Worm (Caenorhabditis elegans) whole organism, late embryonic: ENCODE measurements around the gene eif-2Bepsilon.

ENCODE experiments used
- ahr-1 ChIP-seq: sonication (generic microtip); optimal IDR thresholded peaks from 2 replicates; lab custom pipeline; 2016; ENCODE audit warnings: missing genetic modification characterization, missing compliant biosample characterization
- ama-1 ChIP-seq: fragments of 150-350 bp; optimal IDR thresholded peaks from 2 replicates; lab custom pipeline; 2014
- ceh-22 ChIP-seq: sonication (generic microtip); optimal IDR thresholded peaks from 2 replicates; lab custom pipeline; 2017; ENCODE audit warnings: missing biosample characterization, missing genetic modification characterization
- hlh-15 ChIP-seq: sonication (generic microtip); optimal IDR thresholded peaks from 2 replicates; lab custom pipeline; 2016; ENCODE audit warnings: missing genetic modification characterization, missing compliant biosample characterization
- lim-6 ChIP-seq: sonication (generic microtip); optimal IDR thresholded peaks from 2 replicates; lab custom pipeline; 2016; ENCODE audit warnings: missing genetic modification characterization, missing compliant biosample characterization
- rnt-1 ChIP-seq: sonication (generic microtip); optimal IDR thresholded peaks from 2 replicates; lab custom pipeline; 2016; ENCODE audit warnings: missing genetic modification characterization, missing compliant biosample characterization
- tbx-2 ChIP-seq: sonication (generic microtip); optimal IDR thresholded peaks from 2 replicates; lab custom pipeline; 2016; ENCODE audit warnings: missing genetic modification characterization, missing compliant biosample characterization
- ttx-3 ChIP-seq: sonication (generic microtip); optimal IDR thresholded peaks from 2 replicates; lab custom pipeline; 2016; ENCODE audit warnings: missing genetic modification reagents, missing genetic modification characterization, missing compliant biosample characterization
- unc-3 ChIP-seq, 2 experiments: fragments of 200-800 bp in 1 of 2; sonication (Bioruptor generic) in 1 of 2; sonication (generic microtip) in 1 of 2; conservative IDR thresholded peaks in 1 of 2; optimal IDR thresholded peaks in 1 of 2; 2 replicates each; pipeline versions ENCODE4 v1.3.6 to Lab custom; 2016 to 2022; ENCODE audit warnings: missing compliant biosample characterization in 2 of 2, missing genetic modification characterization in 2 of 2, missing genetic modification reagents in 1 of 2

DNA sequence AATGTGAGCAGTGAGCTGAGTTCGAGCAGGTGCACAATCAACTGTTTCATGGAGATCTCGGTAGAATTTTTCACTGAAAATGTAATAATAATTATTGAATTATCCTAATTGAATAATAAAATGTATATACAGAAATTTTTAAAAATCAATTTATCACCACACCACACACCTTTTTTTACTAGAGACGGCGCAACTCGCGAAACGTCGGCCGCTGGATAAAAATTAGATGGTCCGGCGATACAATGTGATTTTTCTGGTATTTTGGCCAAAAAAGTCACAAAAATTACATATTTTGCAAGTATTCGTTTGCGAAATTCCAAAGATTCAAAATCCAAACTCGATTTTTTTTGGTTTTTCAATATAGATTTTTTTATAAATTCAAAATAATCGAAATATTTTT lies 9.2 kb downstream of the eif-2Bepsilon start:
- TF ChIP-seq rnt-1 (tag; lab: Kevin White, UChicago) (no peak), ama-1 (lab: Kevin White, UChicago) (no peak), ahr-1 (tag; lab: Kevin White, UChicago) (no peak), ceh-22 (tag; lab: Kevin White, UChicago) (no peak), unc-3 (GFP tag; conservative IDR thresholded peaks at IDR 0.05; lab: Robert Waterston, UW) (no peak), unc-3 (tag; optimal IDR thresholded peaks at IDR 0.05; lab: Kevin White, UChicago) (no peak), hlh-15 (no peak), ttx-3 (tag; lab: Kevin White, UChicago) (no peak), lim-6 (tag; lab: Kevin White, UChicago) (no peak), tbx-2 (tag; lab: Kevin White, UChicago) (no peak)
